3 worm cellular contexts compared by ENCODE assay signal in genomic region chrII:12715757-12716350, ce11.
TF ChIP-seq lines count a peak whose summit lies in the region.

No protein-coding gene starts in this region.

TF ChIP-seq in whole organism, L4 larva, 104 proteins besides CTCF, POLR2A, EP300 and RAD21:
- TF ChIP-seq set-16 (GFP tag; IDR thresholded peaks at IDR 0.05; lab: Robert Waterston, UW) (peak; percentile 85), lin-15B (tag; optimal IDR thresholded peaks at IDR 0.05; lab: Kevin White, UChicago) (no peak)

TF ChIP-seq in whole organism, late embryonic, 69 proteins besides CTCF, POLR2A, EP300 and RAD21:
- TF ChIP-seq dve-1 (tag; optimal IDR thresholded peaks at IDR 0.05; lab: Kevin White, UChicago) (no peak), hlh-6 (tag; optimal IDR thresholded peaks at IDR 0.05; lab: Kevin White, UChicago) (peak; percentile 90), elt-4 (tag; optimal IDR thresholded peaks at IDR 0.05; lab: Kevin White, UChicago) (peak; percentile 55), ttx-3 (tag; optimal IDR thresholded peaks at IDR 0.05; lab: Kevin White, UChicago) (no peak), ceh-2 (tag; optimal IDR thresholded peaks at IDR 0.05; lab: Kevin White, UChicago) (no peak), ahr-1 (tag; optimal IDR thresholded peaks at IDR 0.05; lab: Kevin White, UChicago) (no peak)

TF ChIP-seq in whole organism, young adult, 124 proteins besides CTCF, POLR2A, EP300 and RAD21:
- TF ChIP-seq ztf-25 (GFP tag; IDR thresholded peaks at IDR 0.05; lab: Robert Waterston, UW) = no peak
- TF ChIP-seq bed-2 (GFP tag; IDR thresholded peaks at IDR 0.05; lab: Robert Waterston, UW) = no peak
- TF ChIP-seq ztf-6 (GFP tag; IDR thresholded peaks at IDR 0.05; lab: Robert Waterston, UW) = no peak
- 0 out of 2 replicates have a peak, but pooled peaks have one; percentile 54 for TF ChIP-seq cebp-2 (GFP tag; IDR thresholded peaks at IDR 0.05; lab: Robert Waterston, UW)
- TF ChIP-seq dox-1 (GFP tag; IDR thresholded peaks at IDR 0.05; lab: Robert Waterston, UW) = no peak
- TF ChIP-seq Y53F4B.3 (GFP tag; IDR thresholded peaks at IDR 0.05; lab: Robert Waterston, UW) = no peak
- no peak for TF ChIP-seq atf-7 (tag; optimal IDR thresholded peaks at IDR 0.05; lab: Kevin White, UChicago)
- no peak for TF ChIP-seq Y56A3A.18 (GFP tag; IDR thresholded peaks at IDR 0.05; lab: Robert Waterston, UW)
- no peak for TF ChIP-seq ets-4 (GFP tag; optimal IDR thresholded peaks at IDR 0.05; lab: Kevin White, UChicago)
- TF ChIP-seq lsl-1 (GFP tag; optimal IDR thresholded peaks at IDR 0.05; lab: Kevin White, UChicago) = no peak
- peak; percentile 41; the same call in 1 of the 2 replicates for TF ChIP-seq egrh-3 (GFP tag; IDR thresholded peaks at IDR 0.05; lab: Robert Waterston, UW)
- TF ChIP-seq B0019.2 (GFP tag; conservative IDR thresholded peaks at IDR 0.05; lab: Robert Waterston, UW) = no peak
- no peak for TF ChIP-seq unc-130 (GFP tag; optimal IDR thresholded peaks at IDR 0.05; lab: Kevin White, UChicago)
- no peak for TF ChIP-seq nhr-90 (tag; optimal IDR thresholded peaks at IDR 0.05; lab: Kevin White, UChicago)
- peak; percentile 83 for TF ChIP-seq zfh-2 (GFP tag; conservative IDR thresholded peaks at IDR 0.05; lab: Robert Waterston, UW)
- no peak for TF ChIP-seq B0336.3 (GFP tag; IDR thresholded peaks at IDR 0.05; lab: Robert Waterston, UW)
- no peak for TF ChIP-seq attf-5 (GFP tag; optimal IDR thresholded peaks at IDR 0.05; lab: Kevin White, UChicago)
